Worm (Caenorhabditis elegans): ENCODE measurements around the gene lmp-1.

Gene lmp-1

ce11 chrX:6334602-6335001 is 42.9 kb downstream of the lmp-1 start:
- no peak for TF ChIP-seq ets-7 (tag; optimal IDR thresholded peaks at IDR 0.05)
- no peak for TF ChIP-seq flt-1 (GFP tag; IDR thresholded peaks at IDR 0.05)
- TF ChIP-seq hmg-4 (GFP tag; optimal IDR thresholded peaks at IDR 0.05): no peak
- no peak for TF ChIP-seq scrt-1 (GFP tag; IDR thresholded peaks at IDR 0.05)
- TF ChIP-seq tbx-11 (GFP tag; IDR thresholded peaks at IDR 0.05): no peak
- TF ChIP-seq sea-1 (GFP tag; conservative IDR thresholded peaks at IDR 0.05): no peak
- TF ChIP-seq tra-4 (tag; optimal IDR thresholded peaks at IDR 0.05): no peak
- no peak for TF ChIP-seq F13C5.2 (tag; optimal IDR thresholded peaks at IDR 0.05)
- no peak for TF ChIP-seq hmbx-1 (tag; optimal IDR thresholded peaks at IDR 0.05)
- no peak for TF ChIP-seq tbx-37 (GFP tag; conservative IDR thresholded peaks at IDR 0.05)
- no peak for TF ChIP-seq ceh-36 (tag; optimal IDR thresholded peaks at IDR 0.05)
- TF ChIP-seq hnd-1 (tag; optimal IDR thresholded peaks at IDR 0.05): no peak
- no peak for TF ChIP-seq pes-1 (GFP tag; IDR thresholded peaks at IDR 0.05)
- TF ChIP-seq ceh-13 (GFP tag; optimal IDR thresholded peaks at IDR 0.05): no peak

- TF ChIP-seq ama-1 (optimal IDR thresholded peaks at IDR 0.05) (no peak), tra-4 (tag; optimal IDR thresholded peaks at IDR 0.05) (no peak), hmbx-1 (tag; optimal IDR thresholded peaks at IDR 0.05) (no peak), ceh-36 (tag; optimal IDR thresholded peaks at IDR 0.05) (no peak), flt-1 (GFP tag; IDR thresholded peaks at IDR 0.05) (no peak), F13C5.2 (tag; optimal IDR thresholded peaks at IDR 0.05) (no peak), sea-1 (GFP tag; conservative IDR thresholded peaks at IDR 0.05) (no peak), hmg-4 (GFP tag; optimal IDR thresholded peaks at IDR 0.05) (no peak), hnd-1 (tag; optimal IDR thresholded peaks at IDR 0.05) (no peak), scrt-1 (GFP tag; IDR thresholded peaks at IDR 0.05) (no peak)
Observed at ce11 chrX:6333998-6334397, 43.5 kb downstream of the lmp-1 start, which contains the start of gene col-171. TSS of gene col-171 (plus strand) at chrX:6334298.

DNA sequence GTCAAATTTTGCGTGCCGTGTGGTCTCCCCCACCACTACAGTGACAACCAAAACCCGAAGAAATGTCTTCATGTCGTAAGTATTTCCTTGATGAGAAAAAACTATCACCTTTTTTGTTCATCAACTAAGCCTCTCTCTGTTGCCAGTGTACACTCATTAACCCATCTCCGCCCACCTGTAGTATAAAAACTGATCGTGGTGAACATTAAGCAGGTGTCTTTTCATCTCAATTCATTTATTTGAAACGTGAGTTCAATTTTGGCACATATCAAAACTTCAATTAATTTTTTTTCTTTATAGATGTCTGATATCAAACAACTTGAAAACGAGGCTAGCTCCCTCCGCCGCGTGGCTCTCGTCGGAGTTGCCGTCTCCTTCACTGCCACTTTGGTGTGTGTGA is 46.1 kb downstream of the lmp-1 start, which contains the start of gene col-170:
Gene col-170, plus strand, starts transcription at position 301 of the 400 bp plus-strand sequence.
- TF ChIP-seq tbx-11 (GFP tag; IDR thresholded peaks at IDR 0.05): no peak
- no peak for TF ChIP-seq sea-1 (GFP tag; conservative IDR thresholded peaks at IDR 0.05)
- TF ChIP-seq F13C5.2 (tag; optimal IDR thresholded peaks at IDR 0.05): no peak
- TF ChIP-seq aly-1 (tag; optimal IDR thresholded peaks at IDR 0.05): no peak
- no peak for TF ChIP-seq scrt-1 (GFP tag; IDR thresholded peaks at IDR 0.05)
- TF ChIP-seq ceh-36 (tag; optimal IDR thresholded peaks at IDR 0.05): no peak
- no peak for TF ChIP-seq tbx-37 (GFP tag; conservative IDR thresholded peaks at IDR 0.05)
- no peak for TF ChIP-seq pes-1 (GFP tag; IDR thresholded peaks at IDR 0.05)
- TF ChIP-seq hmg-4 (GFP tag; optimal IDR thresholded peaks at IDR 0.05): no peak
- no peak for TF ChIP-seq hnd-1 (tag; optimal IDR thresholded peaks at IDR 0.05)

DNA sequence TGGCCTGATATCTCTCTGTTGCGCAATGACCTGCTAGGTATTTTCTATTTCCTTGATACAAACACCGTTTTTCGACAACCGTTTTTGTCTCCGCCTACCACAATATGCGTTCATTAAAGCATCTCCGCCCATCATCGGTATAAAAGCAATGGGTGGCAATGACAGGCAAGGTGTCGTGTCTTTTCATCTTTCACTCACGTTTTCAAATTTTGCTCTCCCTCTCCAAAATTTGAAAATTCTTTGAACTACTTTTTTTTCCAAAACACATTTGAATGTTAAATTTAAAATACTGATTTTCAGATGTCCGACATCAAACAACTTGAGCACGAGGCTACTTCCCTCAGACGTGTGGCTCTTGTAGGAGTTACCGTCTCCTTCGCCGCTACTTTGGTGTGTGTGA is 48.6 kb downstream of the lmp-1 start, which contains the start of gene col-169:
Gene col-169, plus strand, starts transcription at position 301 of the 400 bp plus-strand sequence.
- TF ChIP-seq flt-1 (GFP tag; IDR thresholded peaks at IDR 0.05) (no peak), pes-1 (GFP tag; IDR thresholded peaks at IDR 0.05) (no peak)

All from whole organism, early embryonic.